Worm (Caenorhabditis elegans) whole organism, mixed stage, embryonic: ENCODE measurements around the gene nhr-272.

Experiments used
- blmp-1 ChIP-seq: fragments of 150-350 bp; optimal IDR thresholded peaks from 2 replicates; lab custom pipeline; 2014; ENCODE audit warnings: missing biosample characterization, missing genetic modification characterization
- ceh-83 ChIP-seq: fragments of 200-800 bp; sonication (Bioruptor generic); optimal IDR thresholded peaks from 2 replicates; lab custom pipeline; 2018; ENCODE audit warnings: mild to moderate bottlenecking, missing genetic modification characterization, missing compliant biosample characterization
- elt-3 ChIP-seq: fragments of 150-350 bp; optimal IDR thresholded peaks from 2 replicates; lab custom pipeline; 2014; ENCODE audit warnings: missing biosample characterization, missing genetic modification characterization
- hlh-1 ChIP-seq: fragments of 150-350 bp; optimal IDR thresholded peaks from 2 replicates; lab custom pipeline; 2014; ENCODE audit warnings: missing biosample characterization, missing genetic modification reagents, missing genetic modification characterization
- lin-13 ChIP-seq: fragments of 150-350 bp; optimal IDR thresholded peaks from 2 replicates; lab custom pipeline; 2014; ENCODE audit warnings: missing biosample characterization, missing genetic modification characterization
- lsy-2 ChIP-seq: fragments of 150-350 bp; optimal IDR thresholded peaks from 2 replicates; lab custom pipeline; 2014; ENCODE audit warnings: missing biosample characterization, missing genetic modification characterization
- nhr-12 ChIP-seq: fragments of 150-350 bp; optimal IDR thresholded peaks from 2 replicates; lab custom pipeline; 2014; ENCODE audit warnings: missing biosample characterization, missing genetic modification characterization
- pha-4 ChIP-seq: fragments of 150-350 bp; optimal IDR thresholded peaks from 2 replicates; lab custom pipeline; 2018; ENCODE audit warnings: missing biosample characterization, missing genetic modification reagents, missing genetic modification characterization
- snpc-4 ChIP-seq: fragments of 150-350 bp; optimal IDR thresholded peaks from 2 replicates; lab custom pipeline; 2014; ENCODE audit warnings: missing biosample characterization, missing genetic modification characterization
- unc-62 ChIP-seq: fragments of 150-350 bp; optimal IDR thresholded peaks from 2 replicates; lab custom pipeline; 2014; ENCODE audit warnings: missing biosample characterization, missing genetic modification reagents, missing genetic modification characterization
- ztf-11 ChIP-seq: fragments of 150-350 bp; optimal IDR thresholded peaks from 2 replicates; lab custom pipeline; 2014; ENCODE audit warnings: missing biosample characterization, missing genetic modification characterization

ce11 chrX:12677113-12677512 is 27.5 kb downstream of the nhr-272 start:
- TF ChIP-seq unc-62 (GFP tag; lab: Kevin White, UChicago) (no peak), nhr-12 (tag; lab: Kevin White, UChicago) (no peak), ceh-83 (GFP tag; lab: Kevin White, UChicago) (no peak), lsy-2 (no peak), elt-3 (tag; lab: Kevin White, UChicago) (no peak), snpc-4 (tag; lab: Kevin White, UChicago) (no peak), hlh-1 (tag; lab: Kevin White, UChicago) (no peak), pha-4 (tag; lab: Kevin White, UChicago) (no peak), lin-13 (no peak), ztf-11 (tag; lab: Kevin White, UChicago) (no peak), blmp-1 (no peak)
